Fruit fly (Drosophila melanogaster) whole organism, embryonic: ENCODE results near the gene pyd.

ENCODE experiments used
- Ada2b ChIP-seq: fragments of 200-800 bp; sonication (Bioruptor generic); IDR thresholded peaks from 2 replicates; pipeline ENCODE4 v1.3.6; 2022; ENCODE audit warnings: missing biosample characterization, missing genetic modification characterization
- Asciz ChIP-seq: fragments of 200-800 bp; sonication (Bioruptor generic); optimal IDR thresholded peaks from 2 replicates; lab custom pipeline; 2017; ENCODE audit warnings: missing biosample characterization, mild to moderate bottlenecking, missing genetic modification characterization, missing genetic modification reagents
- Awh ChIP-seq: fragments of 200-800 bp; sonication (Bioruptor generic); IDR thresholded peaks from 2 replicates; pipeline ENCODE4, ENCODE4 v1.3.6; 2022; ENCODE audit warnings: missing biosample characterization, missing genetic modification characterization
- Bgb ChIP-seq: fragments of 200-800 bp; sonication (Bioruptor generic); IDR thresholded peaks from 2 replicates; pipeline ENCODE4 v1.3.6; 2022; ENCODE audit warnings: missing biosample characterization, missing genetic modification characterization; ENCODE audit not compliant: partially characterized antibody
- CG10431 ChIP-seq: fragments of 200-800 bp; sonication (Bioruptor generic); optimal IDR thresholded peaks from 3 replicates; lab custom pipeline; 2018; ENCODE audit warnings: missing biosample characterization, mild to moderate bottlenecking, missing genetic modification characterization
- CG10654 ChIP-seq: fragments of 200-800 bp; sonication (Bioruptor generic); optimal IDR thresholded peaks from 2 replicates; lab custom pipeline; 2016; ENCODE audit warnings: missing biosample characterization, missing genetic modification characterization
- CG10959 ChIP-seq: fragments of 200-800 bp; sonication (Bioruptor generic); IDR thresholded peaks from 2 replicates; pipeline ENCODE4 v1.3.6; 2022; ENCODE audit warnings: missing biosample characterization, missing genetic modification characterization
- CG11560 ChIP-seq: fragments of 200-800 bp; sonication (Bioruptor generic); IDR thresholded peaks from 3 replicates; pipeline ENCODE4 v1.3.6; 2022; ENCODE audit warnings: missing biosample characterization, missing genetic modification characterization
- CG11696 ChIP-seq: fragments of 200-800 bp; sonication (Bioruptor generic); IDR thresholded peaks from 2 replicates; pipeline ENCODE4 v1.3.6; 2022; ENCODE audit warnings: missing biosample characterization, missing genetic modification characterization
- CG1792 ChIP-seq: fragments of 200-800 bp; sonication (Bioruptor generic); optimal IDR thresholded peaks from 2 replicates; lab custom pipeline; 2016; ENCODE audit warnings: missing biosample characterization, missing genetic modification characterization
- CG18764 ChIP-seq: fragments of 200-800 bp; sonication (Bioruptor generic); optimal IDR thresholded peaks from 3 replicates; lab custom pipeline; 2016; ENCODE audit warnings: missing biosample characterization, missing genetic modification characterization
- CG30020 ChIP-seq: fragments of 200-800 bp; optimal IDR thresholded peaks from 2 replicates; lab custom pipeline; 2019; ENCODE audit warnings: missing biosample characterization, mild to moderate bottlenecking, missing genetic modification characterization, moderate library complexity
- CG31224 ChIP-seq: fragments of 200-800 bp; sonication (Bioruptor generic); IDR thresholded peaks from 2 replicates; pipeline ENCODE4 v1.3.6; 2022; ENCODE audit warnings: missing biosample characterization, missing genetic modification characterization
- CG3407 ChIP-seq: fragments of 200-800 bp; sonication (Bioruptor generic); optimal IDR thresholded peaks from 2 replicates; lab custom pipeline; 2018; ENCODE audit warnings: missing biosample characterization, mild to moderate bottlenecking, missing genetic modification characterization
- CG4730 ChIP-seq: fragments of 200-800 bp; sonication (Bioruptor generic); IDR thresholded peaks from 2 replicates; pipeline ENCODE4 v1.3.6; 2022; ENCODE audit warnings: missing biosample characterization, missing genetic modification characterization
- CG8290 ChIP-seq, 3 experiments: fragments of 200-800 bp; sonication (Bioruptor generic); optimal IDR thresholded peaks; 2 replicates each; lab custom pipeline; 2016 to 2019; ENCODE audit warnings: missing biosample characterization in 3 of 3, missing genetic modification characterization in 3 of 3, mild to moderate bottlenecking in 2 of 3, moderate library complexity in 1 of 3
- Chrac-16 ChIP-seq: fragments of 200-800 bp; sonication (Bioruptor generic); optimal IDR thresholded peaks from 3 replicates; lab custom pipeline; 2016; ENCODE audit warnings: missing biosample characterization, missing genetic modification characterization
- D19A ChIP-seq: fragments of 200-800 bp; optimal IDR thresholded peaks from 3 replicates; lab custom pipeline; 2019; ENCODE audit warnings: missing biosample characterization, mild to moderate bottlenecking, missing genetic modification characterization, moderate library complexity
- Dfd ChIP-seq, 2 experiments: fragments of >200 bp; optimal IDR thresholded peaks; 2 replicates each; lab custom pipeline; 2017; ENCODE audit warnings: missing biosample characterization in 2 of 2, missing genetic modification characterization in 2 of 2
- Dip3 ChIP-seq: fragments of 200-800 bp; sonication (Bioruptor generic); optimal IDR thresholded peaks from 3 replicates; lab custom pipeline; 2016; ENCODE audit warnings: missing biosample characterization, missing genetic modification characterization
- ERR ChIP-seq: fragments of 200-800 bp; sonication (Bioruptor generic); optimal IDR thresholded peaks from 2 replicates; lab custom pipeline; 2016; ENCODE audit warnings: missing biosample characterization, missing genetic modification characterization
- Ets65A ChIP-seq: fragments of 200-800 bp; sonication (Bioruptor generic); peaks from one replicate; lab custom pipeline; 2016; ENCODE audit warnings: missing biosample characterization, missing genetic modification characterization
- Fer2 ChIP-seq: fragments of 200-800 bp; sonication (Bioruptor generic); optimal IDR thresholded peaks from 2 replicates; lab custom pipeline; 2018; ENCODE audit warnings: missing biosample characterization, mild to moderate bottlenecking, missing genetic modification characterization, moderate library complexity
- Hmr ChIP-seq: fragments of 200-800 bp; sonication (Bioruptor generic); optimal IDR thresholded peaks from 3 replicates; lab custom pipeline; 2017; ENCODE audit warnings: mild to moderate bottlenecking, missing biosample characterization, missing genetic modification reagents, missing genetic modification characterization
- Hr39 ChIP-seq: fragments of >200 bp; optimal IDR thresholded peaks from 2 replicates; lab custom pipeline; 2017
- MBD-R2 ChIP-seq: fragments of 200-800 bp; sonication (Bioruptor generic); IDR thresholded peaks from 2 replicates; pipeline ENCODE4 v1.3.6; 2022; ENCODE audit warnings: missing biosample characterization, missing genetic modification characterization
- Ptx1 ChIP-seq: fragments of 200-800 bp; sonication (Bioruptor generic); IDR thresholded peaks from 2 replicates; pipeline ENCODE4 v1.3.6; 2022; ENCODE audit warnings: missing biosample characterization, missing genetic modification characterization
- Sin3A ChIP-seq: fragments of >200 bp; optimal IDR thresholded peaks from 2 replicates; lab custom pipeline; 2018
- Sry-δ ChIP-seq: fragments of 200-800 bp; sonication (Bioruptor generic); optimal IDR thresholded peaks from 2 replicates; lab custom pipeline; 2016; ENCODE audit warnings: missing biosample characterization, missing genetic modification characterization
- Taf1 ChIP-seq: fragments of 200-800 bp; sonication (Bioruptor generic); IDR thresholded peaks from 2 replicates; pipeline ENCODE4 v1.3.6; 2022; ENCODE audit warnings: missing biosample characterization, missing genetic modification characterization
- chn ChIP-seq: fragments of 200-800 bp; sonication (Bioruptor generic); optimal IDR thresholded peaks from 2 replicates; lab custom pipeline; 2016; ENCODE audit warnings: missing biosample characterization, missing genetic modification characterization
- dpn ChIP-seq, 2 experiments: fragments of 200-800 bp; sonication (Bioruptor generic); optimal IDR thresholded peaks; 3 replicates each; lab custom pipeline; 2016; ENCODE audit warnings: missing biosample characterization in 2 of 2, missing genetic modification characterization in 2 of 2
- ems ChIP-seq: fragments of 200-800 bp; sonication (Bioruptor generic); optimal IDR thresholded peaks from 3 replicates; lab custom pipeline; 2016; ENCODE audit warnings: missing biosample characterization, missing genetic modification characterization
- eyg ChIP-seq: fragments of 200-800 bp; sonication (Bioruptor generic); optimal IDR thresholded peaks from 3 replicates; lab custom pipeline; 2016; ENCODE audit warnings: missing biosample characterization, missing genetic modification characterization
- fu2 ChIP-seq: fragments of 200-800 bp; sonication (Bioruptor generic); optimal IDR thresholded peaks from 2 replicates; lab custom pipeline; 2016; ENCODE audit warnings: missing biosample characterization, missing genetic modification characterization
- gce ChIP-seq: fragments of 200-800 bp; sonication (Bioruptor generic); IDR thresholded peaks from 3 replicates; pipeline ENCODE4 v1.3.6; 2022; ENCODE audit warnings: missing biosample characterization, missing genetic modification characterization
- gcm ChIP-seq: fragments of 200-800 bp; sonication (Bioruptor generic); optimal IDR thresholded peaks from 2 replicates; lab custom pipeline; 2019; ENCODE audit warnings: missing biosample characterization, mild to moderate bottlenecking, missing genetic modification characterization, moderate library complexity
- hbn ChIP-seq: fragments of 200-800 bp; sonication (Bioruptor generic); IDR thresholded peaks from 2 replicates; pipeline ENCODE4 v1.3.6; 2022; ENCODE audit warnings: missing biosample characterization, missing genetic modification characterization; ENCODE audit not compliant: partially characterized antibody
- her ChIP-seq: fragments of 200-800 bp; sonication (Bioruptor generic); optimal IDR thresholded peaks from 2 replicates; lab custom pipeline; 2016; ENCODE audit warnings: missing biosample characterization, missing genetic modification characterization
- hkb ChIP-seq, 2 experiments: fragments of 200-800 bp in 1 of 2; fragments of >200 bp in 1 of 2; sonication (Bioruptor generic) in 1 of 2; IDR thresholded peaks in 1 of 2; optimal IDR thresholded peaks in 1 of 2; 2 replicates each; pipeline versions ENCODE4 v1.3.6 to Lab custom; 2017 to 2022; ENCODE audit warnings: missing biosample characterization in 1 of 2, missing genetic modification characterization in 1 of 2
- lilli ChIP-seq: fragments of 200-800 bp; sonication (Bioruptor generic); optimal IDR thresholded peaks from 3 replicates; lab custom pipeline; 2016; ENCODE audit warnings: missing biosample characterization, missing genetic modification characterization
- repo ChIP-seq: fragments of 200-800 bp; sonication (Bioruptor generic); optimal IDR thresholded peaks from 2 replicates; lab custom pipeline; 2016; ENCODE audit warnings: missing biosample characterization, missing genetic modification characterization
- run ChIP-seq: fragments of 200-800 bp; sonication (Bioruptor generic); optimal IDR thresholded peaks from 3 replicates; lab custom pipeline; 2018; ENCODE audit warnings: missing biosample characterization, mild to moderate bottlenecking, missing genetic modification characterization
- sc ChIP-seq, 3 experiments: fragments of >200 bp in 2 of 3; fragments of 200-800 bp in 1 of 3; sonication (Bioruptor generic) in 1 of 3; optimal IDR thresholded peaks; 2 replicates in 2 of 3; 3 replicates in 1 of 3; lab custom pipeline; 2017; ENCODE audit warnings: mild to moderate bottlenecking in 1 of 3, missing biosample characterization in 1 of 3, missing genetic modification characterization in 1 of 3, missing genetic modification reagents in 1 of 3
- scrt ChIP-seq: fragments of 200-800 bp; sonication (Bioruptor generic); optimal IDR thresholded peaks from 2 replicates; lab custom pipeline; 2018; ENCODE audit warnings: missing biosample characterization, mild to moderate bottlenecking, missing genetic modification characterization, moderate library complexity
- sisA ChIP-seq: fragments of 200-800 bp; sonication (Bioruptor generic); IDR thresholded peaks from 2 replicates; pipeline ENCODE4 v1.3.6; 2022; ENCODE audit warnings: missing biosample characterization, missing genetic modification characterization
- sob ChIP-seq: fragments of 200-800 bp; sonication (Bioruptor generic); IDR thresholded peaks from 2 replicates; pipeline ENCODE4 v1.3.6; 2022; ENCODE audit warnings: missing biosample characterization, missing genetic modification characterization
- tll ChIP-seq, 2 experiments: fragments of 200-800 bp in 1 of 2; fragments of >200 bp in 1 of 2; sonication (Bioruptor generic) in 1 of 2; optimal IDR thresholded peaks; 2 replicates each; lab custom pipeline; 2017 to 2019; ENCODE audit warnings: missing biosample characterization in 2 of 2, missing genetic modification characterization in 2 of 2, mild to moderate bottlenecking in 1 of 2, moderate library complexity in 1 of 2
- twi ChIP-seq: fragments of 200-800 bp; optimal IDR thresholded peaks from 2 replicates; lab custom pipeline; 2019; ENCODE audit warnings: missing biosample characterization, mild to moderate bottlenecking, missing genetic modification characterization, moderate library complexity
- wek ChIP-seq: fragments of 200-800 bp; sonication (Bioruptor generic); optimal IDR thresholded peaks from 3 replicates; lab custom pipeline; 2018; ENCODE audit warnings: missing biosample characterization, mild to moderate bottlenecking, missing genetic modification characterization, moderate library complexity
- zfh2 ChIP-seq: fragments of 200-800 bp; sonication (Bioruptor generic); optimal IDR thresholded peaks from 2 replicates; lab custom pipeline; 2016; ENCODE audit warnings: missing biosample characterization, missing genetic modification characterization

Gene pyd

dm6 chr3R:8784788-8785187, 146.9 kb downstream of the pyd start (continued):
- peak; percentile 85 for TF ChIP-seq Ets65A (GFP tag; lab: Kevin White, UChicago)
- TF ChIP-seq Hr39, result no peak
- no peak for TF ChIP-seq CG3407 (GFP tag; lab: Kevin White, UChicago)
- 0 out of 2 replicates have a peak, but pooled peaks have one; percentile 44 for TF ChIP-seq Taf1
- no peak for TF ChIP-seq dpn (GFP tag; optimal IDR thresholded peaks at IDR 0.05; lab: Kevin White, UChicago)
- peak; percentile 50 for TF ChIP-seq sisA
- peak; percentile 1 for TF ChIP-seq ems (GFP tag; lab: Kevin White, UChicago)
- no peak for TF ChIP-seq Awh (GFP tag; lab: Robert Waterston, UW)
- peak; percentile 28 for TF ChIP-seq Chrac-16
- no peak for TF ChIP-seq CG10959 (GFP tag; lab: Robert Waterston, UW)
- TF ChIP-seq CG18764 (GFP tag; lab: Kevin White, UChicago), result no peak
- TF ChIP-seq lilli (GFP tag; lab: Kevin White, UChicago), result no peak
- TF ChIP-seq CG31224, result peak; percentile 47; the same call in 1 of the 2 replicates
- TF ChIP-seq zfh2 (GFP tag; lab: Kevin White, UChicago), result peak; percentile 50
- 0 out of 2 replicates have a peak, but pooled peaks have one; percentile 9 for TF ChIP-seq CG11696 (GFP tag; lab: Robert Waterston, UW)
- no peak for TF ChIP-seq Sin3A (lab: Kevin White, UChicago)
- no peak for TF ChIP-seq CG11560 (tag; lab: Robert Waterston, UW)
- no peak for TF ChIP-seq CG1792 (GFP tag; lab: Kevin White, UChicago)
- TF ChIP-seq Bgb (GFP tag; lab: Robert Waterston, UW), result no peak
- TF ChIP-seq gcm (GFP tag; lab: Kevin White, UChicago), result no peak
- TF ChIP-seq sc (optimal IDR thresholded peaks at IDR 0.05; lab: Kevin White, UChicago), result no peak
- no peak for TF ChIP-seq sc (GFP tag; optimal IDR thresholded peaks at IDR 0.05; lab: Kevin White, UChicago)
- TF ChIP-seq wek (GFP tag; lab: Kevin White, UChicago), result no peak
- no peak for TF ChIP-seq CG10654 (GFP tag; lab: Kevin White, UChicago)
- no peak for TF ChIP-seq Dfd (GFP tag; optimal IDR thresholded peaks at IDR 0.05; lab: Kevin White, UChicago)
- peak; percentile 10 for TF ChIP-seq fu2 (GFP tag; lab: Kevin White, UChicago)
- TF ChIP-seq run (tag; lab: Kevin White, UChicago), result no peak
- no peak for TF ChIP-seq scrt (GFP tag; lab: Kevin White, UChicago)
- no peak for TF ChIP-seq eyg (GFP tag; lab: Kevin White, UChicago)
- TF ChIP-seq her (GFP tag; lab: Kevin White, UChicago), result no peak
- no peak for TF ChIP-seq Fer2 (tag; lab: Kevin White, UChicago)
- no peak for TF ChIP-seq repo (GFP tag; lab: Kevin White, UChicago)
- no peak for TF ChIP-seq CG30020
- TF ChIP-seq CG8290 (GFP tag; optimal IDR thresholded peaks at IDR 0.05; lab: Kevin White, UChicago), result no peak
- TF ChIP-seq CG8290 (tag; optimal IDR thresholded peaks at IDR 0.05; lab: Kevin White, UChicago), result no peak
- TF ChIP-seq sob (GFP tag; lab: Robert Waterston, UW), result peak; percentile 64
- TF ChIP-seq Dip3 (GFP tag; lab: Kevin White, UChicago), result peak; percentile 43
- TF ChIP-seq chn (GFP tag; lab: Kevin White, UChicago), result peak; percentile 23
- no peak for TF ChIP-seq Asciz (GFP tag; lab: Kevin White, UChicago)
- TF ChIP-seq hkb (optimal IDR thresholded peaks at IDR 0.05; lab: Kevin White, UChicago), result no peak
- peak; percentile 48; the same call in 1 of the 2 replicates for TF ChIP-seq hkb (GFP tag; IDR thresholded peaks at IDR 0.05; lab: Robert Waterston, UW)
- TF ChIP-seq gce (GFP tag; lab: Robert Waterston, UW), result no peak
- peak; percentile 25; the same call in 1 of the 2 replicates for TF ChIP-seq MBD-R2 (GFP tag; lab: Robert Waterston, UW)
- TF ChIP-seq twi (tag; lab: Kevin White, UChicago), result no peak
- peak; percentile 68 for TF ChIP-seq Ptx1 (GFP tag; lab: Robert Waterston, UW)
- peak; percentile 37; the same call in 1 of the 2 replicates for TF ChIP-seq CG4730 (GFP tag; lab: Robert Waterston, UW)
- TF ChIP-seq hbn (GFP tag; lab: Robert Waterston, UW), result no peak
- TF ChIP-seq Hmr (GFP tag; lab: Kevin White, UChicago), result peak; percentile 44
- TF ChIP-seq Ada2b, result peak; percentile 77
- no peak for TF ChIP-seq tll (GFP tag; optimal IDR thresholded peaks at IDR 0.05; lab: Kevin White, UChicago)
- no peak for TF ChIP-seq D19A (tag; lab: Kevin White, UChicago)
- no peak for TF ChIP-seq CG10431
- no peak for TF ChIP-seq ERR
- TF ChIP-seq Sry-δ (GFP tag; lab: Kevin White, UChicago), result no peak
